Fruit fly (Drosophila melanogaster): ENCODE data around the gene Toll-6.

Toll-6 gene

DNA sequence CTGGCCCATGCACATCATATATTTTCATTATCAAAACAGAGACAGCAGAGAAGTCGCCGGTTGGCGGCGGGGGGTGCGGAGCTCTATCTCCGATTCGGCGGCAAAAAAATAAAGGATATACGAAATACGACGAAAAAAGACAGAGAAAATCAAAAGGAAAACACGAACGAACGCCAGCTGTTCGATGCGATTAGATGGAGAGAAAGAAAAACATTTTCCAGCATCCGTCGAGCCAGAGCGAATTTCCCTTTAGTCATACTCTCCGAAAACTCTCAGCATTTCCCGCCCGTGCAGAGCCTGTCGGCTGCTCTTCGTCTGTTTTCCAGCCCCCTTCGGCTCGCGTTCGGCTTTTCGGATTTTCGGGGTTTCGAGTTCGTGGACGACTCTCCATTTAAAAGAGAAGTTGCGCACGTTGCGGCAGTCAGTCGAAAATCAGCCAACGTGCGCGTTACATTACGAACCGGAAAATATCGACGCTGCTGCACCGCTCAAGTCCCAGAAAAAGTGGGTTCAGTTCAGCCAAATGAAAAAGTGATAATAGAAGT is at the start of gene Toll-6 (continued):
- no peak for TF ChIP-seq Hmr (GFP tag; optimal IDR thresholded peaks at IDR 0.05)
- TF ChIP-seq trh (GFP tag; optimal IDR thresholded peaks at IDR 0.05): no peak
- TF ChIP-seq abd-A (tag; optimal IDR thresholded peaks at IDR 0.05): peak; percentile 64
- no peak for TF ChIP-seq CG17912 (GFP tag; optimal IDR thresholded peaks at IDR 0.05)
- no peak for TF ChIP-seq en (GFP tag; optimal IDR thresholded peaks at IDR 0.05)
- TF ChIP-seq Dfd (GFP tag; optimal IDR thresholded peaks at IDR 0.05): no peak
- TF ChIP-seq salm (tag; optimal IDR thresholded peaks at IDR 0.05): no peak
- no peak for TF ChIP-seq scrt (GFP tag; optimal IDR thresholded peaks at IDR 0.05)
- peak; percentile 54 for TF ChIP-seq fd102C (GFP tag; optimal IDR thresholded peaks at IDR 0.05)
- no peak for TF ChIP-seq Usf (GFP tag; optimal IDR thresholded peaks at IDR 0.05)
- no peak for TF ChIP-seq CG3847 (GFP tag; IDR thresholded peaks at IDR 0.05)
- no peak for TF ChIP-seq CG34376 (GFP tag; optimal IDR thresholded peaks at IDR 0.05)
- TF ChIP-seq CG12391 (tag; optimal IDR thresholded peaks at IDR 0.05): no peak
- TF ChIP-seq Atf-2 (GFP tag; optimal IDR thresholded peaks at IDR 0.05): no peak
- TF ChIP-seq kni (GFP tag; optimal IDR thresholded peaks at IDR 0.05): peak; percentile 68
- peak; percentile 19 for TF ChIP-seq CG9727 (GFP tag; optimal IDR thresholded peaks at IDR 0.05)
- peak; percentile 9 for TF ChIP-seq her (GFP tag; optimal IDR thresholded peaks at IDR 0.05)
- no peak for TF ChIP-seq sug (tag; optimal IDR thresholded peaks at IDR 0.05)
- TF ChIP-seq Bdp1 (GFP tag; optimal IDR thresholded peaks at IDR 0.05): no peak
- TF ChIP-seq CG4854 (GFP tag; optimal IDR thresholded peaks at IDR 0.05): no peak
- TF ChIP-seq hbn (GFP tag; IDR thresholded peaks at IDR 0.05; ENCODE audit: partially characterized antibody): no peak
- TF ChIP-seq pfk (GFP tag; optimal IDR thresholded peaks at IDR 0.05): no peak
- no peak for TF ChIP-seq pan (optimal IDR thresholded peaks at IDR 0.05)
- no peak for TF ChIP-seq pan (GFP tag; optimal IDR thresholded peaks at IDR 0.05 in 1 of 2, IDR thresholded peaks at IDR 0.05 in 1 of 2)
- no peak for TF ChIP-seq ind (GFP tag; optimal IDR thresholded peaks at IDR 0.05)
- TF ChIP-seq CG3281 (GFP tag; optimal IDR thresholded peaks at IDR 0.05): no peak
- TF ChIP-seq bsh (GFP tag; optimal IDR thresholded peaks at IDR 0.05): peak in 1 of 2 experiments; percentile 15
- no peak for TF ChIP-seq CG9817 (tag; optimal IDR thresholded peaks at IDR 0.05)
- peak; percentile 60 to 80 for TF ChIP-seq Trl (optimal IDR thresholded peaks at IDR 0.05)
- peak; percentile 2 for TF ChIP-seq Trl (GFP tag; optimal IDR thresholded peaks at IDR 0.05)
- TF ChIP-seq CG8359 (GFP tag; optimal IDR thresholded peaks at IDR 0.05; ENCODE audit: borderline replicate concordance): no peak
- TF ChIP-seq chn (GFP tag; optimal IDR thresholded peaks at IDR 0.05): no peak
- no peak for TF ChIP-seq knrl (GFP tag; IDR thresholded peaks at IDR 0.05; ENCODE audit: partially characterized antibody)
- no peak for TF ChIP-seq pnt (GFP tag; optimal IDR thresholded peaks at IDR 0.05)
- TF ChIP-seq Sry-β (GFP tag; optimal IDR thresholded peaks at IDR 0.05): no peak
- no peak for TF ChIP-seq CG10431 (GFP tag; optimal IDR thresholded peaks at IDR 0.05)
- TF ChIP-seq ac (GFP tag; optimal IDR thresholded peaks at IDR 0.05): peak; percentile 35
- TF ChIP-seq crol (GFP tag; IDR thresholded peaks at IDR 0.05): peak; percentile 70; the same call in 1 of the 2 replicates
- TF ChIP-seq Dbx (GFP tag; IDR thresholded peaks at IDR 0.05): no peak
- no peak for TF ChIP-seq CG4617 (GFP tag; optimal IDR thresholded peaks at IDR 0.05; ENCODE audit: borderline replicate concordance)
- TF ChIP-seq CG15011 (GFP tag; optimal IDR thresholded peaks at IDR 0.05): no peak
- TF ChIP-seq Ptx1 (GFP tag; IDR thresholded peaks at IDR 0.05): no peak
- TF ChIP-seq hkb (optimal IDR thresholded peaks at IDR 0.05): no peak
- no peak for TF ChIP-seq hkb (GFP tag; IDR thresholded peaks at IDR 0.05)
- no peak for TF ChIP-seq CG4282 (GFP tag; optimal IDR thresholded peaks at IDR 0.05)
- TF ChIP-seq gem (tag; optimal IDR thresholded peaks at IDR 0.05): no peak
- TF ChIP-seq CG30020 (tag; optimal IDR thresholded peaks at IDR 0.05): no peak
- no peak for TF ChIP-seq trem (tag; optimal IDR thresholded peaks at IDR 0.05)
- TF ChIP-seq zfh1 (GFP tag; IDR thresholded peaks at IDR 0.05): 0 out of 3 replicates have a peak, but pooled peaks have one; percentile 39
- peak; percentile 4 for TF ChIP-seq CG3163 (GFP tag; optimal IDR thresholded peaks at IDR 0.05)
- TF ChIP-seq nerfin-1 (tag; optimal IDR thresholded peaks at IDR 0.05): peak; percentile 30

Data from whole organism, embryonic.